Fruit fly (Drosophila melanogaster): Measurements from ENCODE around the gene CG1907.

Gene CG1907

DNA sequence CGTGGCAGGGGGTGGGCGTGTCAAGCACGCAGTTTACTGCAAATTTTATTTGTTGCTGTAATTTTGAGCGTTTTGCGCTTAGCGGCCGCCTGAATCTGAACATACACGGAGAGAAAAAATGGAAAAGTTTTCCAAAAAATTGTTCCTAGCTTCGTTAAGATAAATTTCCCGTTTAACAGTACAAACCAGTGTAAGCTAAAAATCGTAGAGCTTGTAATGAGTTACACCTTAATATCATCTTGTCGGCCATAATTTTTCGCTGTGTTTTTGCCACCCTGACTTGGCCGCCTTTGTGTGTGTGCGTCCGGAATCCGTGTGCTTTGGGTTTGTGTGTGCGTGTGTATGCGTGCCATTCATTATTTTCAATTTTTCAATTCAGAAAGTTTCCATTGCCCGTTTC lies 32.6 kb downstream of the CG1907 start (continued):
- no peak for TF ChIP-seq CG6683 (GFP tag; optimal IDR thresholded peaks at IDR 0.05)
- TF ChIP-seq CG8944 (GFP tag; optimal IDR thresholded peaks at IDR 0.05), result no peak
- TF ChIP-seq row (GFP tag; IDR thresholded peaks at IDR 0.05), result peak; percentile 74
- peak; percentile 17 for TF ChIP-seq odd (GFP tag; optimal IDR thresholded peaks at IDR 0.05)
- no peak for TF ChIP-seq CG9932 (GFP tag; IDR thresholded peaks at IDR 0.05)
- TF ChIP-seq cas (GFP tag; IDR thresholded peaks at IDR 0.05), result no peak
- no peak for TF ChIP-seq Dek (tag; optimal IDR thresholded peaks at IDR 0.05)
- TF ChIP-seq CG10366 (GFP tag; IDR thresholded peaks at IDR 0.05), result peak; percentile 18; the same call in 1 of the 2 replicates
- no peak for TF ChIP-seq NC2α (GFP tag; optimal IDR thresholded peaks at IDR 0.05)
- TF ChIP-seq CG32767 (GFP tag; IDR thresholded peaks at IDR 0.05), result no peak
- peak; percentile 28; the same call in 1 of the 2 replicates for TF ChIP-seq CG32772 (GFP tag; IDR thresholded peaks at IDR 0.05)
- peak; percentile 42 for TF ChIP-seq CG15514 (GFP tag; optimal IDR thresholded peaks at IDR 0.05)
- no peak for TF ChIP-seq CG7372 (GFP tag; IDR thresholded peaks at IDR 0.05)
- TF ChIP-seq dmrt11E (tag; optimal IDR thresholded peaks at IDR 0.05), result no peak
- no peak for TF ChIP-seq crc (GFP tag; optimal IDR thresholded peaks at IDR 0.05)
- no peak for TF ChIP-seq C15 (GFP tag; IDR thresholded peaks at IDR 0.05)
- TF ChIP-seq CG3838 (GFP tag; optimal IDR thresholded peaks at IDR 0.05), result no peak
- no peak for TF ChIP-seq trh (GFP tag; optimal IDR thresholded peaks at IDR 0.05)
- peak; percentile 23; the same call in 1 of the 2 replicates for TF ChIP-seq MBD-R2 (GFP tag; IDR thresholded peaks at IDR 0.05)
- peak; percentile 13 for TF ChIP-seq ATbp (GFP tag; optimal IDR thresholded peaks at IDR 0.05)
- TF ChIP-seq scrt (GFP tag; optimal IDR thresholded peaks at IDR 0.05), result peak; percentile 41
- no peak for TF ChIP-seq CG13287 (GFP tag; IDR thresholded peaks at IDR 0.05; ENCODE audit: partially characterized antibody)
- no peak for TF ChIP-seq salm (tag; optimal IDR thresholded peaks at IDR 0.05)
- peak; percentile 42 for TF ChIP-seq CG2120 (GFP tag; optimal IDR thresholded peaks at IDR 0.05)
- TF ChIP-seq CG13894 (tag; optimal IDR thresholded peaks at IDR 0.05), result no peak
- no peak for TF ChIP-seq gcm (GFP tag; optimal IDR thresholded peaks at IDR 0.05)
- peak; percentile 47 for TF ChIP-seq CG7839 (tag; optimal IDR thresholded peaks at IDR 0.05)
- TF ChIP-seq hth (optimal IDR thresholded peaks at IDR 0.05), result no peak
- TF ChIP-seq ase (GFP tag; IDR thresholded peaks at IDR 0.05), result no peak
- TF ChIP-seq ind (GFP tag; optimal IDR thresholded peaks at IDR 0.05), result peak; percentile 43
- peak; percentile 16; the same call in 1 of the 3 replicates for TF ChIP-seq Aef1 (GFP tag; IDR thresholded peaks at IDR 0.05)
- no peak for TF ChIP-seq ewg (GFP tag; optimal IDR thresholded peaks at IDR 0.05)
- TF ChIP-seq Atf-2 (GFP tag; optimal IDR thresholded peaks at IDR 0.05), result no peak
- TF ChIP-seq sens-2 (GFP tag; IDR thresholded peaks at IDR 0.05), result no peak
- peak; percentile 35 for TF ChIP-seq CG13296 (GFP tag; optimal IDR thresholded peaks at IDR 0.05)
- no peak for TF ChIP-seq kay (GFP tag; optimal IDR thresholded peaks at IDR 0.05)
- TF ChIP-seq CG18619 (GFP tag; optimal IDR thresholded peaks at IDR 0.05), result peak; percentile 2
- no peak for TF ChIP-seq wek (GFP tag; optimal IDR thresholded peaks at IDR 0.05)
- TF ChIP-seq lmd (GFP tag; IDR thresholded peaks at IDR 0.05), result peak; percentile 50
- TF ChIP-seq gem (tag; optimal IDR thresholded peaks at IDR 0.05), result peak; percentile 52
- no peak for TF ChIP-seq CG7786 (GFP tag; optimal IDR thresholded peaks at IDR 0.05)
- peak; percentile 4 for TF ChIP-seq Chrac-16 (GFP tag; optimal IDR thresholded peaks at IDR 0.05)
- TF ChIP-seq Stat92E (GFP tag; optimal IDR thresholded peaks at IDR 0.05), result no peak
- no peak for TF ChIP-seq CG13123 (GFP tag; optimal IDR thresholded peaks at IDR 0.05)
- no peak for TF ChIP-seq mirr (GFP tag; optimal IDR thresholded peaks at IDR 0.05)
- TF ChIP-seq Dp (GFP tag; optimal IDR thresholded peaks at IDR 0.05), result no peak
- TF ChIP-seq CG12071 (GFP tag; optimal IDR thresholded peaks at IDR 0.05), result peak; percentile 44
- no peak for TF ChIP-seq Optix (GFP tag; IDR thresholded peaks at IDR 0.05)
- TF ChIP-seq CG10654 (GFP tag; optimal IDR thresholded peaks at IDR 0.05), result no peak
- no peak for TF ChIP-seq CG7987 (GFP tag; optimal IDR thresholded peaks at IDR 0.05)
- TF ChIP-seq CG4360 (GFP tag; IDR thresholded peaks at IDR 0.05), result no peak
- TF ChIP-seq Fer1 (GFP tag; optimal IDR thresholded peaks at IDR 0.05), result peak; percentile 74
